Fruit fly (Drosophila melanogaster) whole organism, embryonic: ENCODE measurements around the gene senju.
A peak's percentile ranks its signal among the peaks of the same experiment; 100 is the strongest.

Experiments
- Abd-B ChIP-seq: fragments of 200-800 bp; sonication (Bioruptor generic); optimal IDR thresholded peaks from 2 replicates; lab custom pipeline; 2018; ENCODE audit warnings: missing biosample characterization, mild to moderate bottlenecking, missing genetic modification characterization, moderate library complexity
- CG10462 ChIP-seq: fragments of 200-800 bp; sonication (Bioruptor generic); optimal IDR thresholded peaks from 2 replicates; lab custom pipeline; 2016; ENCODE audit warnings: missing biosample characterization, missing genetic modification characterization
- CG11085 ChIP-seq: fragments of 200-800 bp; sonication (Bioruptor generic); IDR thresholded peaks from 2 replicates; pipeline ENCODE4 v1.3.6; 2022; ENCODE audit warnings: missing biosample characterization, missing genetic modification characterization
- CG11398 ChIP-seq: fragments of 200-800 bp; sonication (Bioruptor generic); optimal IDR thresholded peaks from 2 replicates; lab custom pipeline; 2016; ENCODE audit warnings: missing biosample characterization, missing genetic modification characterization
- CG11723 ChIP-seq: fragments of 200-800 bp; sonication (Bioruptor generic); optimal IDR thresholded peaks from 2 replicates; lab custom pipeline; 2017; ENCODE audit warnings: missing biosample characterization, mild to moderate bottlenecking, missing genetic modification characterization
- CG13894 ChIP-seq: fragments of 200-800 bp; sonication (Bioruptor generic); optimal IDR thresholded peaks from 3 replicates; lab custom pipeline; 2018; ENCODE audit warnings: missing biosample characterization, mild to moderate bottlenecking, missing genetic modification characterization, moderate library complexity
- CG14014 ChIP-seq: fragments of 200-800 bp; sonication (Bioruptor generic); IDR thresholded peaks from 2 replicates; pipeline ENCODE4 v1.3.6; 2022; ENCODE audit warnings: missing biosample characterization, missing genetic modification characterization
- CG14860 ChIP-seq: fragments of 200-800 bp; sonication (Bioruptor generic); IDR thresholded peaks from 3 replicates; pipeline ENCODE4 v1.3.6; 2022; ENCODE audit warnings: missing biosample characterization, missing genetic modification characterization; ENCODE audit not compliant: partially characterized antibody
- CG15514 ChIP-seq: fragments of 200-800 bp; sonication (Bioruptor generic); optimal IDR thresholded peaks from 3 replicates; lab custom pipeline; 2017; ENCODE audit warnings: missing biosample characterization, missing genetic modification characterization, mild to moderate bottlenecking, moderate library complexity, missing genetic modification reagents
- CG15601 ChIP-seq: fragments of 200-800 bp; sonication (Bioruptor generic); optimal IDR thresholded peaks from 3 replicates; lab custom pipeline; 2019; ENCODE audit warnings: missing biosample characterization, mild to moderate bottlenecking, missing genetic modification characterization, moderate library complexity
- CG2889 ChIP-seq: fragments of 200-800 bp; sonication (Bioruptor generic); IDR thresholded peaks from 3 replicates; pipeline ENCODE4 v1.3.6; 2022; ENCODE audit warnings: missing biosample characterization, missing genetic modification characterization
- CG34376 ChIP-seq: fragments of 200-800 bp; sonication (Bioruptor generic); optimal IDR thresholded peaks from 2 replicates; lab custom pipeline; 2018; ENCODE audit warnings: missing biosample characterization, mild to moderate bottlenecking, missing genetic modification characterization
- CG6272 ChIP-seq: fragments of 200-800 bp; sonication (Bioruptor generic); IDR thresholded peaks from 2 replicates; pipeline ENCODE4 v1.3.6; 2022; ENCODE audit warnings: missing biosample characterization, missing genetic modification characterization
- CG6765 ChIP-seq: fragments of 200-800 bp; sonication (Bioruptor generic); optimal IDR thresholded peaks from 3 replicates; lab custom pipeline; 2017; ENCODE audit warnings: missing biosample characterization, mild to moderate bottlenecking, missing genetic modification characterization
- CG7786 ChIP-seq: fragments of 200-800 bp; sonication (Bioruptor generic); optimal IDR thresholded peaks from 2 replicates; lab custom pipeline; 2016; ENCODE audit warnings: missing biosample characterization, missing genetic modification characterization
- CG7839 ChIP-seq: fragments of 200-800 bp; sonication (Bioruptor generic); optimal IDR thresholded peaks from 3 replicates; lab custom pipeline; 2018; ENCODE audit warnings: missing biosample characterization, mild to moderate bottlenecking, missing genetic modification characterization, moderate library complexity
- CG8290 ChIP-seq, 3 experiments: fragments of 200-800 bp; sonication (Bioruptor generic); optimal IDR thresholded peaks; 2 replicates each; lab custom pipeline; 2016 to 2019; ENCODE audit warnings: missing biosample characterization in 3 of 3, missing genetic modification characterization in 3 of 3, mild to moderate bottlenecking in 2 of 3, moderate library complexity in 1 of 3
- Dbx ChIP-seq: fragments of 200-800 bp; sonication (Bioruptor generic); IDR thresholded peaks from 3 replicates; pipeline ENCODE4 v1.3.6; 2022; ENCODE audit warnings: missing biosample characterization, missing genetic modification characterization
- Deaf1 ChIP-seq: fragments of 200-800 bp; optimal IDR thresholded peaks from 3 replicates; lab custom pipeline; 2019; ENCODE audit warnings: missing biosample characterization, mild to moderate bottlenecking, missing genetic modification characterization, moderate library complexity
- Doc3 ChIP-seq: fragments of 200-800 bp; sonication (Bioruptor generic); IDR thresholded peaks from 3 replicates; pipeline ENCODE4 v1.3.6; 2022; ENCODE audit warnings: missing biosample characterization, missing genetic modification characterization; ENCODE audit not compliant: partially characterized antibody
- Fer1 ChIP-seq: fragments of 200-800 bp; sonication (Bioruptor generic); optimal IDR thresholded peaks from 2 replicates; lab custom pipeline; 2017; ENCODE audit warnings: missing biosample characterization, mild to moderate bottlenecking, missing genetic modification characterization
- Gug ChIP-seq: fragments of 200-800 bp; sonication (Bioruptor generic); IDR thresholded peaks from 4 replicates; pipeline ENCODE4 v1.3.6; 2022; ENCODE audit warnings: missing biosample characterization, missing genetic modification characterization
- H15 ChIP-seq: fragments of 200-800 bp; sonication (Bioruptor generic); IDR thresholded peaks from 3 replicates; pipeline ENCODE4 v1.3.6; 2022; ENCODE audit warnings: missing biosample characterization, missing genetic modification characterization
- MBD-R2 ChIP-seq: fragments of 200-800 bp; sonication (Bioruptor generic); IDR thresholded peaks from 2 replicates; pipeline ENCODE4 v1.3.6; 2022; ENCODE audit warnings: missing biosample characterization, missing genetic modification characterization
- MESR4 ChIP-seq: fragments of 200-800 bp; sonication (Bioruptor generic); optimal IDR thresholded peaks from 2 replicates; lab custom pipeline; 2018; ENCODE audit warnings: missing biosample characterization, mild to moderate bottlenecking, missing genetic modification characterization, moderate library complexity
- Meics ChIP-seq: fragments of 200-800 bp; sonication (Bioruptor generic); optimal IDR thresholded peaks from 2 replicates; lab custom pipeline; 2017; ENCODE audit warnings: missing biosample characterization, mild to moderate bottlenecking, missing genetic modification characterization
- Myb ChIP-seq: fragments of 200-800 bp; sonication (Bioruptor generic); optimal IDR thresholded peaks from 2 replicates; lab custom pipeline; 2016; ENCODE audit warnings: missing biosample characterization, missing genetic modification characterization
- PHDP ChIP-seq: fragments of 200-800 bp; sonication (Bioruptor generic); optimal IDR thresholded peaks from 3 replicates; lab custom pipeline; 2018; ENCODE audit warnings: missing biosample characterization, mild to moderate bottlenecking, missing genetic modification characterization, moderate library complexity
- Pdp1 ChIP-seq, 2 experiments: fragments of 200-800 bp; sonication (Bioruptor generic); optimal IDR thresholded peaks; 3 replicates each; lab custom pipeline; 2016; ENCODE audit warnings: missing biosample characterization in 2 of 2, missing genetic modification characterization in 2 of 2, mild to moderate bottlenecking in 1 of 2, moderate library complexity in 1 of 2
- Tbp ChIP-seq: fragments of >200 bp; optimal IDR thresholded peaks from 2 replicates; lab custom pipeline; 2018; ENCODE audit warnings: missing biosample characterization, missing genetic modification characterization
- Trl ChIP-seq, 3 experiments: fragments of >200 bp in 2 of 3; fragments of 200-800 bp in 1 of 3; sonication (Bioruptor generic) in 1 of 3; optimal IDR thresholded peaks; 2 replicates in 1 of 3; 3 replicates in 2 of 3; lab custom pipeline; 2016 to 2017; ENCODE audit warnings: missing biosample characterization in 1 of 3, missing genetic modification characterization in 1 of 3
- cas ChIP-seq: fragments of 200-800 bp; sonication (Bioruptor generic); IDR thresholded peaks from 2 replicates; pipeline ENCODE4 v1.3.6; 2022; ENCODE audit warnings: missing biosample characterization, missing genetic modification characterization
- ci ChIP-seq: fragments of 200-800 bp; sonication (Bioruptor generic); IDR thresholded peaks from 3 replicates; pipeline ENCODE4 v1.3.6; 2022; ENCODE audit warnings: missing biosample characterization, missing genetic modification characterization
- hbn ChIP-seq: fragments of 200-800 bp; sonication (Bioruptor generic); IDR thresholded peaks from 2 replicates; pipeline ENCODE4 v1.3.6; 2022; ENCODE audit warnings: missing biosample characterization, missing genetic modification characterization; ENCODE audit not compliant: partially characterized antibody
- jigr1 ChIP-seq: fragments of 200-800 bp; sonication (Bioruptor generic); IDR thresholded peaks from 3 replicates; pipeline ENCODE4 v1.3.6; 2022; ENCODE audit warnings: missing biosample characterization, missing genetic modification characterization
- kni ChIP-seq: fragments of 200-800 bp; sonication (Bioruptor generic); optimal IDR thresholded peaks from 3 replicates; lab custom pipeline; 2017; ENCODE audit warnings: mild to moderate bottlenecking, missing biosample characterization, missing genetic modification reagents, missing genetic modification characterization
- lab ChIP-seq: fragments of 200-800 bp; sonication (Bioruptor generic); optimal IDR thresholded peaks from 3 replicates; lab custom pipeline; 2017; ENCODE audit warnings: missing biosample characterization, missing genetic modification characterization, mild to moderate bottlenecking, moderate library complexity, missing genetic modification reagents
- mirr ChIP-seq: fragments of 200-800 bp; sonication (Bioruptor generic); optimal IDR thresholded peaks from 3 replicates; lab custom pipeline; 2018; ENCODE audit warnings: missing biosample characterization, mild to moderate bottlenecking, missing genetic modification characterization
- pfk ChIP-seq: fragments of 200-800 bp; sonication (Bioruptor generic); optimal IDR thresholded peaks from 2 replicates; lab custom pipeline; 2018; ENCODE audit warnings: missing biosample characterization, mild to moderate bottlenecking, missing genetic modification characterization, moderate library complexity
- pzg ChIP-seq: fragments of 200-800 bp; sonication (Bioruptor generic); optimal IDR thresholded peaks from 3 replicates; lab custom pipeline; 2018; ENCODE audit warnings: missing biosample characterization, mild to moderate bottlenecking, missing genetic modification characterization, moderate library complexity
- ranshi ChIP-seq: fragments of 200-800 bp; sonication (Bioruptor generic); IDR thresholded peaks from 2 replicates; pipeline ENCODE4 v1.3.6; 2022; ENCODE audit warnings: missing biosample characterization, missing genetic modification characterization
- row ChIP-seq: fragments of 200-800 bp; sonication (Bioruptor generic); IDR thresholded peaks from 3 replicates; pipeline ENCODE4 v1.3.6; 2022; ENCODE audit warnings: missing biosample characterization, missing genetic modification characterization
- scrt ChIP-seq: fragments of 200-800 bp; sonication (Bioruptor generic); optimal IDR thresholded peaks from 2 replicates; lab custom pipeline; 2018; ENCODE audit warnings: missing biosample characterization, mild to moderate bottlenecking, missing genetic modification characterization, moderate library complexity
- sna ChIP-seq: fragments of 200-800 bp; sonication (Bioruptor generic); IDR thresholded peaks from 2 replicates; pipeline ENCODE4 v1.3.6; 2022; ENCODE audit warnings: missing biosample characterization, missing genetic modification characterization; ENCODE audit not compliant: partially characterized antibody
- sug ChIP-seq: fragments of 200-800 bp; optimal IDR thresholded peaks from 2 replicates; lab custom pipeline; 2019; ENCODE audit warnings: missing biosample characterization, mild to moderate bottlenecking, missing genetic modification characterization, moderate library complexity
- tap ChIP-seq: fragments of 200-800 bp; optimal IDR thresholded peaks from 3 replicates; lab custom pipeline; 2019; ENCODE audit warnings: missing biosample characterization, mild to moderate bottlenecking, missing genetic modification characterization, moderate library complexity
- unc-4 ChIP-seq: fragments of 200-800 bp; sonication (Bioruptor generic); IDR thresholded peaks from 2 replicates; pipeline ENCODE4 v1.3.6; 2022; ENCODE audit warnings: missing biosample characterization, missing genetic modification characterization; ENCODE audit not compliant: partially characterized antibody

senju gene

DNA sequence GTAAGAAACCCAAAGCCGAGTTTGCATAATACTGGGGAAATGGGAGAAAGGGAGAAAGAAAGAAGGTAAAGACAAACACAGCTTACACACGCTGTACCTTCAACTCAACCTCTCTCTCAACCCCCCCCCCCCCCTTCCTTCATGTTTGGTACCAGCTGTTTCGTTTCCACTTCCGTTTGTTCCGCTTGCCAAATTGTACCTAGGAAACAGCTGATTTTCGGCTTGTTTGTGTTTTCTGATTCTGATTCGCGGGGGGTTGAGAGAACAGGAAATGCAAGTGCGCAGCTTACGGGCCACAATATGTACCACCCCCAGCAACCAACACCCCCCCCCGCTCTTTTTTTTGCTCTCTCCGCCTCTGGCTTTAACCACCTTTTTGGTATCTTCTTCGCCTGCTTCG is 11.3 kb downstream of the senju start (continued):
- peak; percentile 37 for TF ChIP-seq kni
- peak; percentile 9; the same call in 1 of the 2 replicates for TF ChIP-seq MBD-R2
- peak; percentile 13 for TF ChIP-seq Deaf1 (tag; lab: Kevin White, UChicago)
- peak in 1 of 2 experiments; percentile 20 for TF ChIP-seq Trl (optimal IDR thresholded peaks at IDR 0.05; lab: Kevin White, UChicago)
- TF ChIP-seq Trl (GFP tag; optimal IDR thresholded peaks at IDR 0.05; lab: Kevin White, UChicago) = no peak
- TF ChIP-seq Fer1 = peak; percentile 52
- peak; percentile 36 for TF ChIP-seq CG15514 (GFP tag; lab: Kevin White, UChicago)
- TF ChIP-seq Myb (GFP tag; lab: Kevin White, UChicago) = no peak
- TF ChIP-seq CG8290 (GFP tag; optimal IDR thresholded peaks at IDR 0.05; lab: Kevin White, UChicago) = no peak
- TF ChIP-seq CG8290 (tag; optimal IDR thresholded peaks at IDR 0.05; lab: Kevin White, UChicago) = peak in 1 of 2 experiments; percentile 46
- peak; percentile 33; the same call in 1 of the 2 replicates for TF ChIP-seq hbn
- TF ChIP-seq lab (GFP tag; lab: Kevin White, UChicago) = peak; percentile 56
- TF ChIP-seq sna (GFP tag; lab: Robert Waterston, UW) = no peak
- peak; percentile 44 for TF ChIP-seq mirr (GFP tag; lab: Kevin White, UChicago)
- TF ChIP-seq CG34376 = peak; percentile 50
- peak; percentile 8 for TF ChIP-seq CG6765
- peak; percentile 61 for TF ChIP-seq sug (tag; lab: Kevin White, UChicago)
- no peak for TF ChIP-seq tap (tag; lab: Kevin White, UChicago)
- TF ChIP-seq row (GFP tag; lab: Robert Waterston, UW) = 0 out of 3 replicates have a peak, but pooled peaks have one; percentile 29
- peak; percentile 97 for TF ChIP-seq pfk (GFP tag; lab: Kevin White, UChicago)
- no peak for TF ChIP-seq MESR4
- no peak for TF ChIP-seq CG7839 (tag; lab: Kevin White, UChicago)
- no peak for TF ChIP-seq Abd-B (GFP tag; lab: Kevin White, UChicago)
- TF ChIP-seq ranshi (GFP tag; lab: Robert Waterston, UW) = 0 out of 2 replicates have a peak, but pooled peaks have one; percentile 12

dm6 chr2L:5070797-5071579 is 18.3 kb downstream of the senju start, which contains the start of gene RpL37A:
RpL37A (plus strand) TSS chr2L:5070957.
- peak; percentile 60 to 85 for TF ChIP-seq Pdp1 (GFP tag; optimal IDR thresholded peaks at IDR 0.05; lab: Kevin White, UChicago)
- TF ChIP-seq CG15601 (tag; lab: Kevin White, UChicago) = peak; percentile 86
- peak; percentile 72 for TF ChIP-seq CG14014 (GFP tag; lab: Robert Waterston, UW)
- TF ChIP-seq H15 (GFP tag; lab: Robert Waterston, UW) = peak; percentile 56; the same call in 2 of the 3 replicates
- no peak for TF ChIP-seq Tbp (GFP tag; lab: Kevin White, UChicago)
- peak; percentile 86 for TF ChIP-seq Dbx (GFP tag; lab: Robert Waterston, UW)
- peak; percentile 57 for TF ChIP-seq PHDP (tag; lab: Kevin White, UChicago)
- TF ChIP-seq CG13894 (tag; lab: Kevin White, UChicago) = peak; percentile 83
- TF ChIP-seq unc-4 (GFP tag; lab: Robert Waterston, UW) = peak; percentile 32; the same call in 1 of the 2 replicates
- TF ChIP-seq ci = peak; percentile 96
- TF ChIP-seq pzg (GFP tag; lab: Kevin White, UChicago) = peak; percentile 94
- TF ChIP-seq CG2889 (GFP tag; lab: Robert Waterston, UW) = no peak
- no peak for TF ChIP-seq Doc3 (GFP tag; lab: Robert Waterston, UW)
- peak; percentile 80 for TF ChIP-seq CG11723
- TF ChIP-seq Gug (GFP tag; lab: Robert Waterston, UW) = no peak
- TF ChIP-seq cas (GFP tag; lab: Robert Waterston, UW) = peak; percentile 57; the same call in 1 of the 2 replicates
- TF ChIP-seq CG11085 (GFP tag; lab: Robert Waterston, UW) = peak; percentile 62; the same call in 1 of the 2 replicates
- no peak for TF ChIP-seq jigr1 (GFP tag; lab: Robert Waterston, UW)
- no peak for TF ChIP-seq CG14860
- TF ChIP-seq CG6272 (GFP tag; lab: Robert Waterston, UW) = no peak
- peak; percentile 35 for TF ChIP-seq CG7786 (GFP tag; lab: Kevin White, UChicago)
- TF ChIP-seq Deaf1 (tag; lab: Kevin White, UChicago) = no peak
- peak; percentile 78 for TF ChIP-seq CG11398 (GFP tag; lab: Kevin White, UChicago)
- peak; percentile 1 for TF ChIP-seq CG10462 (GFP tag; lab: Kevin White, UChicago)
- peak; percentile 91 for TF ChIP-seq Meics (GFP tag; lab: Kevin White, UChicago)
- peak; percentile 83 for TF ChIP-seq scrt (GFP tag; lab: Kevin White, UChicago)
